Fruit fly (Drosophila melanogaster) whole organism, wandering third instar larva: ENCODE data around the gene CG8051.

Experiments used
- Abd-B ChIP-seq: fragments of >200 bp; optimal IDR thresholded peaks from 2 replicates; lab custom pipeline; 2017; ENCODE audit warnings: missing biosample characterization, missing genetic modification characterization
- CG32264 ChIP-seq: fragments of 200-800 bp; sonication (Bioruptor generic); optimal IDR thresholded peaks from 2 replicates; lab custom pipeline; 2016; ENCODE audit warnings: missing biosample characterization, missing genetic modification characterization
- CG9705 ChIP-seq: fragments of 200-800 bp; sonication (Bioruptor generic); optimal IDR thresholded peaks from 2 replicates; lab custom pipeline; 2018; ENCODE audit warnings: missing biosample characterization, mild to moderate bottlenecking, missing genetic modification characterization
- CrebA ChIP-seq: fragments of 200-800 bp; sonication (Bioruptor generic); optimal IDR thresholded peaks from 2 replicates; lab custom pipeline; 2016; ENCODE audit warnings: missing biosample characterization, mild to moderate bottlenecking, missing genetic modification characterization, borderline replicate concordance
- Dfd ChIP-seq: fragments of >200 bp; optimal IDR thresholded peaks from 2 replicates; lab custom pipeline; 2017; ENCODE audit warnings: missing biosample characterization, missing genetic modification characterization
- Dif ChIP-seq: fragments of 200-275, 200-300 bp; sonication (Bioruptor generic); optimal IDR thresholded peaks from 2 replicates; lab custom pipeline; 2018; ENCODE audit warnings: missing biosample characterization, missing genetic modification characterization; ENCODE audit not compliant: partially characterized antibody
- GATAd ChIP-seq: sonication (Bioruptor generic); optimal IDR thresholded peaks from 2 replicates; lab custom pipeline; 2016; ENCODE audit warnings: missing biosample characterization, missing genetic modification characterization
- HLH106 ChIP-seq: fragments of 200-800 bp; optimal IDR thresholded peaks from 3 replicates; lab custom pipeline; 2019; ENCODE audit warnings: missing biosample characterization, mild to moderate bottlenecking, missing genetic modification characterization, moderate library complexity
- Hnf4 ChIP-seq: fragments of 200-800 bp; sonication (Bioruptor generic); optimal IDR thresholded peaks from 2 replicates; lab custom pipeline; 2016; ENCODE audit warnings: missing biosample characterization, mild to moderate bottlenecking, missing genetic modification characterization
- Hr83 ChIP-seq: fragments of 200-300 bp; sonication (Bioruptor generic); optimal IDR thresholded peaks from 2 replicates; lab custom pipeline; 2016; ENCODE audit warnings: missing biosample characterization, mild to moderate bottlenecking, missing genetic modification characterization, moderate library complexity; ENCODE audit not compliant: poor library complexity, severe bottlenecking
- Jra ChIP-seq: sonication (Bioruptor generic); optimal IDR thresholded peaks from 2 replicates; lab custom pipeline; 2016; ENCODE audit warnings: missing biosample characterization, missing genetic modification characterization
- Mio ChIP-seq: sonication (Bioruptor generic); optimal IDR thresholded peaks from 2 replicates; lab custom pipeline; 2016; ENCODE audit warnings: missing biosample characterization, missing genetic modification characterization
- Myc ChIP-seq: fragments of >200 bp; optimal IDR thresholded peaks from 2 replicates; lab custom pipeline; 2017
- N ChIP-seq: fragments of >200 bp; optimal IDR thresholded peaks from 2 replicates; lab custom pipeline; 2018; ENCODE audit warnings: missing biosample characterization, missing external identifiers, missing genetic modification characterization
- OdsH ChIP-seq: fragments of 200-800 bp; sonication (Bioruptor generic); optimal IDR thresholded peaks from 2 replicates; lab custom pipeline; 2016; ENCODE audit warnings: missing biosample characterization, mild to moderate bottlenecking, missing genetic modification characterization
- Rel ChIP-seq, 2 experiments: fragments of 200-800 bp; sonication (Bioruptor generic) in 1 of 2; optimal IDR thresholded peaks; 2 replicates in 1 of 2; 3 replicates in 1 of 2; lab custom pipeline; 2016 to 2019; ENCODE audit warnings: mild to moderate bottlenecking in 2 of 2, missing biosample characterization in 2 of 2, missing genetic modification characterization in 2 of 2, moderate library complexity in 1 of 2
- Sp1 ChIP-seq: fragments of 200-800 bp; sonication (Bioruptor generic); optimal IDR thresholded peaks from 3 replicates; lab custom pipeline; 2019; ENCODE audit warnings: missing biosample characterization, mild to moderate bottlenecking, missing genetic modification characterization, moderate library complexity
- Vsx2 ChIP-seq: fragments of 200-300, 225-300 bp; sonication (Bioruptor generic); optimal IDR thresholded peaks from 2 replicates; lab custom pipeline; 2018; ENCODE audit warnings: missing biosample characterization, missing genetic modification characterization; ENCODE audit not compliant: partially characterized antibody
- brk ChIP-seq: fragments of 200-800 bp; sonication (Bioruptor generic); optimal IDR thresholded peaks from 2 replicates; lab custom pipeline; 2016; ENCODE audit warnings: missing biosample characterization, mild to moderate bottlenecking, missing genetic modification characterization
- dl ChIP-seq, 2 experiments: fragments of 175-275, 200-275 bp in 1 of 2; fragments of 200-275 bp in 1 of 2; sonication (Bioruptor generic); optimal IDR thresholded peaks; lab custom pipeline; 2018; ENCODE audit warnings: mild to moderate bottlenecking in 2 of 2, missing biosample characterization in 2 of 2, missing genetic modification characterization in 2 of 2, moderate library complexity in 2 of 2; ENCODE audit not compliant: partially characterized antibody in 2 of 2, insufficient read depth in 1 of 2
- dmrt93B ChIP-seq: fragments of 200-800 bp; sonication (Bioruptor generic); optimal IDR thresholded peaks from 2 replicates; lab custom pipeline; 2018; ENCODE audit warnings: missing biosample characterization, mild to moderate bottlenecking, missing genetic modification characterization
- dsf ChIP-seq: sonication (Bioruptor generic); optimal IDR thresholded peaks from 2 replicates; lab custom pipeline; 2016; ENCODE audit warnings: missing biosample characterization, missing genetic modification characterization, borderline replicate concordance
- ey ChIP-seq: fragments of 200-800 bp; sonication (Bioruptor generic); optimal IDR thresholded peaks from 2 replicates; lab custom pipeline; 2016; ENCODE audit warnings: missing biosample characterization, missing genetic modification characterization
- foxo ChIP-seq, 2 experiments: fragments of 200-800 bp; sonication (Bioruptor generic); optimal IDR thresholded peaks; 2 replicates in 1 of 2; 3 replicates in 1 of 2; lab custom pipeline; 2016 to 2017; ENCODE audit warnings: missing biosample characterization in 2 of 2, missing genetic modification characterization in 2 of 2
- fru ChIP-seq: fragments of 200-800 bp; sonication (Bioruptor generic); optimal IDR thresholded peaks from 3 replicates; lab custom pipeline; 2016; ENCODE audit warnings: missing biosample characterization, mild to moderate bottlenecking, missing genetic modification characterization
- h ChIP-seq: fragments of 200-800 bp; sonication (Bioruptor generic); optimal IDR thresholded peaks from 3 replicates; lab custom pipeline; 2016; ENCODE audit warnings: missing biosample characterization, mild to moderate bottlenecking, missing genetic modification characterization
- jim ChIP-seq: fragments of 175-275, 200-325 bp; sonication (Bioruptor generic); optimal IDR thresholded peaks from 2 replicates; lab custom pipeline; 2016; ENCODE audit warnings: missing biosample characterization, mild to moderate bottlenecking, missing genetic modification characterization
- lola ChIP-seq: fragments of >200 bp; optimal IDR thresholded peaks from 2 replicates; lab custom pipeline; 2017; ENCODE audit warnings: missing biosample characterization, missing genetic modification characterization
- pan ChIP-seq: fragments of >200 bp; optimal IDR thresholded peaks from 2 replicates; lab custom pipeline; 2017
- psq ChIP-seq: fragments of 200-800 bp; sonication (Bioruptor generic); optimal IDR thresholded peaks from 3 replicates; lab custom pipeline; 2017; ENCODE audit warnings: missing biosample characterization, mild to moderate bottlenecking, missing genetic modification characterization, moderate library complexity
- rgr ChIP-seq: fragments of 200-800 bp; sonication (Bioruptor generic); optimal IDR thresholded peaks from 3 replicates; lab custom pipeline; 2016; ENCODE audit warnings: missing biosample characterization, mild to moderate bottlenecking, missing genetic modification characterization
- sage ChIP-seq: fragments of 200-800 bp; sonication (Bioruptor generic); optimal IDR thresholded peaks from 2 replicates; lab custom pipeline; 2016; ENCODE audit warnings: missing biosample characterization, mild to moderate bottlenecking, missing genetic modification characterization
- sv ChIP-seq: fragments of 200-800 bp; sonication (Bioruptor generic); optimal IDR thresholded peaks from 3 replicates; lab custom pipeline; 2016; ENCODE audit warnings: missing biosample characterization, missing genetic modification characterization
- tai ChIP-seq: sonication (Bioruptor generic); optimal IDR thresholded peaks from 2 replicates; lab custom pipeline; 2016; ENCODE audit warnings: missing biosample characterization, missing genetic modification characterization
- usp ChIP-seq: fragments of >200 bp; optimal IDR thresholded peaks from 2 replicates; lab custom pipeline; 2017; ENCODE audit warnings: missing biosample characterization, missing genetic modification characterization
- woc ChIP-seq: sonication (Bioruptor generic); optimal IDR thresholded peaks from 2 replicates; lab custom pipeline; 2016; ENCODE audit warnings: missing biosample characterization, mild to moderate bottlenecking, missing genetic modification characterization

CG8051 gene

DNA sequence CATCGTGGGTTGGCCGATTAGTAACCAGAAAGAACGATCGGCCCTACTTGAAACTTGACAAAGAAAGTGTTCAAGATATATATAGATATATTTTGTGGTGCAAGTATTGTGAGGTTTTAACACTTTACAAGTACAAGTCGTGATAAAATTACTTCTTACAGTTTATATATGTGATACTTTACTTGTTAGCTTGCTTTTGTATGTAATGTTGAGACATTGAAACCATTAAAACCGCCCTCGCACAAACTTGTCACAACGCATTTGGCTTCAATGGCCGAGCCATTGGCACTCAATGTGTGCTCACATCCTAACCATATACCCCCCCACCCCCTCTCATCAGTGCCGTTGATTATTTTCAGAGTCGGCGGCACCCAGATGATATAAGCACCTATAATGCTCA is 12.8 kb downstream of the CG8051 start:
- TF ChIP-seq HLH106 (no peak), pan (lab: Kevin White, UChicago) (no peak), sv (GFP tag; lab: Kevin White, UChicago) (no peak), dsf (GFP tag; lab: Kevin White, UChicago) (no peak)

DNA sequence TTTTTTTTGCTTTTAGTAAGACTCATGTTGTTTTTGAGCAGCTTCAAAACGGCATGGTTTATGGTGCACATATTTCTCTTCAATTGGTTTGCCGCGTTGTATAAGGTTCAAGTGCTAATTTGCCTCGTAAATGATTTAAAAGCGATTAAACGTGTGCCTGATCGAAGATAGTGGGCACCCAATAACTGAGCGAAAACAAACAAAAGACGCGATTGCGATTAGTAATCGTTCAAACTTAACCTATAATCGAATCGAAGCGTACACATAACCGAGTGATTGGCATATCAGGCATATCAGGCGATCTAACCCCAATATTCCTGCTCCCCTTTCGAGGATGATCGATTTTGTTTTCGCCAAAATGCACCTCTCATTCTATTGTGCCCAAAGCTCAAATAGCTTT is 13.7 kb downstream of the CG8051 start:
- TF ChIP-seq usp (GFP tag; lab: Kevin White, UChicago) (no peak), psq (no peak), CG9705 (GFP tag; lab: Kevin White, UChicago) (no peak), Myc (lab: Kevin White, UChicago) (no peak), GATAd (no peak), dsf (GFP tag; lab: Kevin White, UChicago) (no peak), pan (lab: Kevin White, UChicago) (no peak), fru (GFP tag; lab: Kevin White, UChicago) (no peak), N (no peak), Mio (GFP tag; lab: Kevin White, UChicago) (no peak), Jra (no peak), Vsx2 (GFP tag; lab: Kevin White, UChicago) (peak; percentile 71), Dif (GFP tag; lab: Kevin White, UChicago) (no peak), h (GFP tag; lab: Kevin White, UChicago) (peak; percentile 18), sv (GFP tag; lab: Kevin White, UChicago) (no peak), sage (no peak), foxo (GFP tag; optimal IDR thresholded peaks at IDR 0.05; lab: Kevin White, UChicago) (no peak), brk (GFP tag; lab: Kevin White, UChicago) (no peak)

DNA sequence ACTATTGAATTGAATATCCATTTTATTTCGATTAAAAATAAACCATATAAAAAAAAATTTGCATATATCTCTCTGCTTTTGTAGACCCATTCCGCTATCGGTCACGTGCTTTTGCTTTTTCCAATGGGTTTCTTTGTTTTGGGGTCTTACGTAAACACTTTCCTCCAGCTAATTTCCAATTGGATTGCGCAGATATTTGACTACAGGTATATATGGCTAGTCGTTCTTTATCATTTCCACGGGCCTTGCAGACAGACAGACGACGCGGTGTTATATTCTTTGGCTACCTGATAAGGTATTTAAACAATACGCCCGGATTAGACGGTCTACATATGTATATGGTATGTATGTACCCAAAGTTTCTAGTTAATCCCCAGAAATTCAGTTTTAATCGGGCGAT is 14.4 kb downstream of the CG8051 start:
- TF ChIP-seq Abd-B (GFP tag; lab: Kevin White, UChicago) (no peak), Vsx2 (GFP tag; lab: Kevin White, UChicago) (no peak), fru (GFP tag; lab: Kevin White, UChicago) (no peak), dmrt93B (no peak), Mio (GFP tag; lab: Kevin White, UChicago) (no peak), CG9705 (GFP tag; lab: Kevin White, UChicago) (no peak), h (GFP tag; lab: Kevin White, UChicago) (no peak), Rel (GFP tag; optimal IDR thresholded peaks at IDR 0.05; lab: Kevin White, UChicago) (no peak), Rel (tag; optimal IDR thresholded peaks at IDR 0.05; lab: Kevin White, UChicago) (no peak), brk (GFP tag; lab: Kevin White, UChicago) (no peak), Dif (GFP tag; lab: Kevin White, UChicago) (no peak), dl (GFP tag; optimal IDR thresholded peaks at IDR 0.05; lab: Kevin White, UChicago; ENCODE audit: insufficient read depth in 1 of 2, partially characterized antibody in 2 of 2) (no peak), Dfd (GFP tag; lab: Kevin White, UChicago) (no peak), N (no peak), Hr83 (GFP tag; lab: Kevin White, UChicago) (no peak), lola (GFP tag; lab: Kevin White, UChicago) (no peak), HLH106 (no peak), Hnf4 (GFP tag; lab: Kevin White, UChicago) (no peak), woc (GFP tag; lab: Kevin White, UChicago) (no peak)
- TF ChIP-seq, all 38 proteins: peak for 0

DNA sequence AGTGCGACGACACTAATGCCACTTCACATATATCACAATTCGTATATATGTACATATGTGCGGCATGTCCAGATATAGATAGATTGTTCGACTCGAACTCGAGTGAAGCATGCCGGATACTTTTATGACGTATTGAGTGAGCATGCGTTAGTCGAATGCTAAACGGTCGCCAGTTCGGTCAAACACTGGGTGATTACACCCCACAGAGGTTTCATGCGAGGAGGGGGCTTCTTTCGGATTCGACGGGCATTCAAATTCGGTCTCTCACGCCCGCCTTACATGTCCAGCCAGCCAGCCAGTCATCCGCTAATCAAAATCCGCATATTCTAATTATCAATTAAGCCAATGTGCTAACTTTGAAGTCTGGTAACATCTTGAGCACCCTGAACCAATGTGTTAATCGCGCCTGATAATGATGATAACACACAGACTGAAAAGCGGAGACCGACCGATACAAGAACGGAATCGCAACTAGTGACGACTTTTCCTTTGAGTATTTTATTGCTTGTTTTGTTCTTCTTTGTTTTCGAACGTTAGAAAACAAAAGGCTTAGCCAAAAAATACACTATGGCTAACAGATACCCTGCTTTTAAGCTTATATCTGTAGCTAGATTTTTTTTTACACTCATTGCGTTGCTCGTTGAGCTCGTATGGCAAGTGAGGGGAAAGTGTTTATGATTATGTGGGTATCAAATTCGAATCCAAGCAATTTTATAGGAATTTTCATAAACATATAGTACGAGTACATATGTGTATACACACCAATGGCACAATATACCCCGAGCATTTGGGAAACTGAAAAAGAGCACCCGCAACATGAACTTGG is 15.7 kb downstream of the CG8051 start:
- TF ChIP-seq Mio (GFP tag; lab: Kevin White, UChicago) (no peak), jim (GFP tag; lab: Kevin White, UChicago) (no peak), h (GFP tag; lab: Kevin White, UChicago) (peak; percentile 15), N (no peak), OdsH (peak; percentile 15), woc (GFP tag; lab: Kevin White, UChicago) (no peak), lola (GFP tag; lab: Kevin White, UChicago) (no peak), psq (peak; percentile 23), ey (peak; percentile 19), Sp1 (GFP tag; lab: Kevin White, UChicago) (peak; percentile 8), dl (GFP tag; optimal IDR thresholded peaks at IDR 0.05; lab: Kevin White, UChicago; ENCODE audit: insufficient read depth in 1 of 2, partially characterized antibody in 2 of 2) (no peak), fru (GFP tag; lab: Kevin White, UChicago) (peak; percentile 14), GATAd (no peak), Dif (GFP tag; lab: Kevin White, UChicago) (no peak), CrebA (GFP tag; lab: Kevin White, UChicago) (no peak), foxo (GFP tag; optimal IDR thresholded peaks at IDR 0.05; lab: Kevin White, UChicago) (peak in 1 of 2 experiments; percentile 14), rgr (peak; percentile 11), Abd-B (GFP tag; lab: Kevin White, UChicago) (no peak), brk (GFP tag; lab: Kevin White, UChicago) (no peak), Jra (no peak), sv (GFP tag; lab: Kevin White, UChicago) (no peak), CG32264 (GFP tag; lab: Kevin White, UChicago) (no peak), HLH106 (peak; percentile 2), tai (GFP tag; lab: Kevin White, UChicago) (no peak), CG9705 (GFP tag; lab: Kevin White, UChicago) (no peak), Dfd (GFP tag; lab: Kevin White, UChicago) (no peak), Rel (GFP tag; optimal IDR thresholded peaks at IDR 0.05; lab: Kevin White, UChicago) (no peak), Rel (tag; optimal IDR thresholded peaks at IDR 0.05; lab: Kevin White, UChicago) (peak; percentile 26), sage (no peak), Hr83 (GFP tag; lab: Kevin White, UChicago) (no peak), Myc (lab: Kevin White, UChicago) (no peak)
